Fruit fly (Drosophila melanogaster): ENCODE data around the gene Nna1.
A peak's percentile ranks its signal among the peaks of the same experiment; 100 is the strongest.

The Nna1 gene

DNA sequence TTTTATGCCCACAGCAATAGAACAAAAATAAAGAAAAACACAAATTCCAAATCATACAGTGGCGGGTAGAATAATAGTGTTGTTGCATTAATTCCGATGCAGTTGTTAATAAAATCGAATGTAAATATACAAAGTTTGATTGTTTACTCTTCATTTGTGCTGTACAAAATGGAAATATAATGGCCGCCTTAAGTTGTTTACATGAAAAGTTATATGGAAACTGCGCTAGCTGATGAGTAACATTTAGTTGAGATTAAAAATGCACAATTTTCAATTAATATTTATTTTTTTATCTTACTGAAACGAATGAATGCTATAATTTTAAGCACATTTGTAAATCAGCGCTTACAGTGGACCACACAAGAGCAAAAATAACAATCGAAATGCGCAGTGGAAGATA is 42.8 kb downstream of the Nna1 start (continued):
- TF ChIP-seq gem (tag; optimal IDR thresholded peaks at IDR 0.05) (no peak), sqz (GFP tag; optimal IDR thresholded peaks at IDR 0.05) (no peak), CG2712 (tag; optimal IDR thresholded peaks at IDR 0.05) (peak; percentile 22), cad (GFP tag; optimal IDR thresholded peaks at IDR 0.05) (no peak), Stat92E (GFP tag; optimal IDR thresholded peaks at IDR 0.05) (no peak), lilli (GFP tag; optimal IDR thresholded peaks at IDR 0.05) (peak; percentile 13), nmo (GFP tag; optimal IDR thresholded peaks at IDR 0.05) (no peak), CG13424 (tag; optimal IDR thresholded peaks at IDR 0.05) (no peak), crp (GFP tag; optimal IDR thresholded peaks at IDR 0.05) (no peak), CG12659 (GFP tag; optimal IDR thresholded peaks at IDR 0.05) (peak; percentile 8), CG4424 (GFP tag; optimal IDR thresholded peaks at IDR 0.05) (peak; percentile 5), CG6272 (GFP tag; IDR thresholded peaks at IDR 0.05) (no peak), Atf-2 (GFP tag; optimal IDR thresholded peaks at IDR 0.05) (no peak), scrt (GFP tag; optimal IDR thresholded peaks at IDR 0.05) (no peak), jigr1 (GFP tag; IDR thresholded peaks at IDR 0.05) (no peak), gro (GFP tag; optimal IDR thresholded peaks at IDR 0.05) (no peak), CG10321 (GFP tag; IDR thresholded peaks at IDR 0.05) (no peak), CG18262 (tag; optimal IDR thresholded peaks at IDR 0.05) (peak; percentile 33), TFAM (GFP tag; optimal IDR thresholded peaks at IDR 0.05) (no peak), NFAT (GFP tag; IDR thresholded peaks at IDR 0.05) (no peak), row (GFP tag; IDR thresholded peaks at IDR 0.05) (peak; percentile 28; the same call in 1 of the 3 replicates), twi (tag; optimal IDR thresholded peaks at IDR 0.05) (no peak), CG14441 (GFP tag; IDR thresholded peaks at IDR 0.05) (no peak), E2f1 (GFP tag; IDR thresholded peaks at IDR 0.05) (no peak), Dll (GFP tag; IDR thresholded peaks at IDR 0.05; ENCODE audit: partially characterized antibody) (no peak), CG11695 (GFP tag; IDR thresholded peaks at IDR 0.05) (peak; percentile 56; the same call in 2 of the 3 replicates), pan (optimal IDR thresholded peaks at IDR 0.05) (no peak), pan (GFP tag; optimal IDR thresholded peaks at IDR 0.05 in 1 of 2, IDR thresholded peaks at IDR 0.05 in 1 of 2) (peak in 1 of 2 experiments; percentile 21), mam (GFP tag; optimal IDR thresholded peaks at IDR 0.05) (no peak), ems (GFP tag; optimal IDR thresholded peaks at IDR 0.05) (no peak)

- TF ChIP-seq YL-1 (GFP tag; optimal IDR thresholded peaks at IDR 0.05) (peak; percentile 25), cg (GFP tag; optimal IDR thresholded peaks at IDR 0.05) (peak; percentile 77), bab2 (GFP tag; optimal IDR thresholded peaks at IDR 0.05) (no peak), Doc3 (GFP tag; IDR thresholded peaks at IDR 0.05; ENCODE audit: partially characterized antibody) (no peak), hkb (optimal IDR thresholded peaks at IDR 0.05) (no peak), hkb (GFP tag; IDR thresholded peaks at IDR 0.05) (0 out of 2 replicates have a peak, but pooled peaks have one; percentile 7), Nf-YC (tag; optimal IDR thresholded peaks at IDR 0.05) (peak; percentile 4), CG4617 (GFP tag; optimal IDR thresholded peaks at IDR 0.05; ENCODE audit: borderline replicate concordance) (peak; percentile 79), NfI (GFP tag; optimal IDR thresholded peaks at IDR 0.05) (no peak), CG7987 (GFP tag; optimal IDR thresholded peaks at IDR 0.05) (no peak), zf30C (GFP tag; optimal IDR thresholded peaks at IDR 0.05) (peak; percentile 60), CG10209 (GFP tag; optimal IDR thresholded peaks at IDR 0.05) (no peak), CG34422 (GFP tag; IDR thresholded peaks at IDR 0.05) (peak; percentile 46; the same call in 1 of the 3 replicates), CG10543 (GFP tag; optimal IDR thresholded peaks at IDR 0.05) (no peak), lab (GFP tag; optimal IDR thresholded peaks at IDR 0.05) (no peak), Vsx1 (GFP tag; optimal IDR thresholded peaks at IDR 0.05) (peak; percentile 79), insv (GFP tag; optimal IDR thresholded peaks at IDR 0.05) (peak; percentile 91 to 98), CG8944 (GFP tag; optimal IDR thresholded peaks at IDR 0.05) (no peak), Meics (GFP tag; optimal IDR thresholded peaks at IDR 0.05) (no peak), CG3065 (GFP tag; optimal IDR thresholded peaks at IDR 0.05) (peak; percentile 97)
Observed at dm6 chrX:13735322-13736173, 43.5 kb downstream of the Nna1 start.
